Worm (Caenorhabditis elegans) whole organism, L1 larva: ENCODE results near the gene chil-17.

Experiments used
- F16B12.6 ChIP-seq: fragments of 150-350 bp; optimal IDR thresholded peaks from 2 replicates; lab custom pipeline; 2014; ENCODE audit warnings: missing biosample characterization, missing genetic modification characterization
- lin-15B ChIP-seq: fragments of 150-350 bp; sonication (generic microtip); optimal IDR thresholded peaks from 3 replicates; lab custom pipeline; 2014; ENCODE audit warnings: missing biosample characterization, missing genetic modification characterization
- nhr-19 ChIP-seq: fragments of 200-800 bp; sonication (Bioruptor generic); conservative IDR thresholded peaks from 2 replicates; pipeline ENCODE4 v1.3.6; 2022; ENCODE audit warnings: missing genetic modification characterization, missing compliant biosample characterization
- pqm-1 ChIP-seq: sonication (generic microtip); optimal IDR thresholded peaks from 3 replicates; lab custom pipeline; 2017; ENCODE audit warnings: missing biosample characterization, missing genetic modification characterization
- unc-62 ChIP-seq: fragments of 150-350 bp; optimal IDR thresholded peaks from 2 replicates; lab custom pipeline; 2014; ENCODE audit warnings: missing biosample characterization, missing genetic modification reagents, missing genetic modification characterization

ce11 chrII:9438227-9438626 is 1.7 kb downstream of the chil-17 start, which contains the start of gene chil-13:
- TF ChIP-seq unc-62 (GFP tag; lab: Kevin White, UChicago) = no peak
- TF ChIP-seq lin-15B (tag; lab: Kevin White, UChicago) = no peak
- TF ChIP-seq pqm-1 (tag; lab: Kevin White, UChicago) = no peak
- TF ChIP-seq F16B12.6 (tag; lab: Kevin White, UChicago) = no peak
- no peak for TF ChIP-seq nhr-19 (GFP tag; lab: Robert Waterston, UW)
